Fruit fly (Drosophila melanogaster): Measurements from ENCODE around the gene TwdlZ.

TwdlZ gene

dm6 chrX:16772882-16773827, 35.2 kb downstream of the TwdlZ start (continued):
- peak; percentile 39 for TF ChIP-seq en (GFP tag; optimal IDR thresholded peaks at IDR 0.05)
- TF ChIP-seq CG7745 (tag; optimal IDR thresholded peaks at IDR 0.05): no peak
- peak; percentile 43; the same call in 1 of the 2 replicates for TF ChIP-seq gt (GFP tag; IDR thresholded peaks at IDR 0.05)
- TF ChIP-seq shn (GFP tag; optimal IDR thresholded peaks at IDR 0.05): no peak
- TF ChIP-seq CG3407 (GFP tag; optimal IDR thresholded peaks at IDR 0.05): no peak
- no peak for TF ChIP-seq CG8478 (optimal IDR thresholded peaks at IDR 0.05)
- no peak for TF ChIP-seq Opbp (GFP tag; IDR thresholded peaks at IDR 0.05; ENCODE audit: partially characterized antibody)
- TF ChIP-seq zfh2 (GFP tag; optimal IDR thresholded peaks at IDR 0.05): no peak
- TF ChIP-seq emc (GFP tag; optimal IDR thresholded peaks at IDR 0.05): no peak
- no peak for TF ChIP-seq Usf (GFP tag; optimal IDR thresholded peaks at IDR 0.05)
- no peak for TF ChIP-seq cg (GFP tag; optimal IDR thresholded peaks at IDR 0.05)
- TF ChIP-seq CG1024 (GFP tag; IDR thresholded peaks at IDR 0.05): peak; percentile 59
- no peak for TF ChIP-seq seq (GFP tag; IDR thresholded peaks at IDR 0.05)
- TF ChIP-seq CG9609 (GFP tag; optimal IDR thresholded peaks at IDR 0.05): peak; percentile 79
- TF ChIP-seq dimm (GFP tag; IDR thresholded peaks at IDR 0.05): peak; percentile 27; the same call in 1 of the 2 replicates
- TF ChIP-seq kah (GFP tag; optimal IDR thresholded peaks at IDR 0.05): no peak
- TF ChIP-seq CG11093 (GFP tag; IDR thresholded peaks at IDR 0.05): peak; percentile 77
- TF ChIP-seq Fer1 (GFP tag; optimal IDR thresholded peaks at IDR 0.05): no peak
- TF ChIP-seq lola (GFP tag; optimal IDR thresholded peaks at IDR 0.05): peak in 1 of 3 experiments; percentile 32
- TF ChIP-seq tgo (GFP tag; IDR thresholded peaks at IDR 0.05): peak; percentile 49; the same call in 1 of the 3 replicates
- no peak for TF ChIP-seq CG5180 (GFP tag; optimal IDR thresholded peaks at IDR 0.05)
- TF ChIP-seq CG12071 (GFP tag; optimal IDR thresholded peaks at IDR 0.05): peak; percentile 7
- peak; percentile 64 for TF ChIP-seq CG6689 (GFP tag; IDR thresholded peaks at IDR 0.05)
- TF ChIP-seq CG8290 (GFP tag; optimal IDR thresholded peaks at IDR 0.05): peak; percentile 46
- TF ChIP-seq CG8290 (tag; optimal IDR thresholded peaks at IDR 0.05): no peak
- TF ChIP-seq Hand (GFP tag; optimal IDR thresholded peaks at IDR 0.05): no peak
- peak; percentile 62; the same call in 1 of the 2 replicates for TF ChIP-seq dati (GFP tag; IDR thresholded peaks at IDR 0.05)
- TF ChIP-seq E2f2 (GFP tag; IDR thresholded peaks at IDR 0.05): peak; percentile 41; the same call in 1 of the 2 replicates
- peak; percentile 63 for TF ChIP-seq row (GFP tag; IDR thresholded peaks at IDR 0.05)
- no peak for TF ChIP-seq CG12769 (tag; optimal IDR thresholded peaks at IDR 0.05)
- TF ChIP-seq CG31441 (GFP tag; IDR thresholded peaks at IDR 0.05): peak; percentile 58
- TF ChIP-seq Atf3 (GFP tag; optimal IDR thresholded peaks at IDR 0.05): peak; percentile 36
- no peak for TF ChIP-seq ATbp (GFP tag; optimal IDR thresholded peaks at IDR 0.05)
- TF ChIP-seq chm (GFP tag; IDR thresholded peaks at IDR 0.05): peak; percentile 81; the same call in 1 of the 2 replicates
- TF ChIP-seq CG8944 (GFP tag; optimal IDR thresholded peaks at IDR 0.05): peak; percentile 9
- no peak for TF ChIP-seq CG10274 (GFP tag; optimal IDR thresholded peaks at IDR 0.05)
- no peak for TF ChIP-seq Nf-YB (GFP tag; optimal IDR thresholded peaks at IDR 0.05)
- TF ChIP-seq prd (optimal IDR thresholded peaks at IDR 0.05): no peak
- peak; percentile 87 for TF ChIP-seq prd (GFP tag; IDR thresholded peaks at IDR 0.05)
- TF ChIP-seq chn (GFP tag; optimal IDR thresholded peaks at IDR 0.05): peak; percentile 30
- no peak for TF ChIP-seq CG10147 (GFP tag; optimal IDR thresholded peaks at IDR 0.05)
- no peak for TF ChIP-seq CHES-1-like (GFP tag; optimal IDR thresholded peaks at IDR 0.05)
- TF ChIP-seq insv (GFP tag; optimal IDR thresholded peaks at IDR 0.05): no peak
- no peak for TF ChIP-seq Dfd (GFP tag; optimal IDR thresholded peaks at IDR 0.05)
- TF ChIP-seq lilli (GFP tag; optimal IDR thresholded peaks at IDR 0.05): peak; percentile 42
- peak; percentile 78 for TF ChIP-seq CG2712 (tag; optimal IDR thresholded peaks at IDR 0.05)
- no peak for TF ChIP-seq CG13123 (GFP tag; optimal IDR thresholded peaks at IDR 0.05)
- no peak for TF ChIP-seq pros (GFP tag; optimal IDR thresholded peaks at IDR 0.05)
- peak; percentile 59 for TF ChIP-seq fd96Cb (tag; optimal IDR thresholded peaks at IDR 0.05)
- no peak for TF ChIP-seq tx (GFP tag; optimal IDR thresholded peaks at IDR 0.05)

Measured in whole organism, embryonic.